Worm (Caenorhabditis elegans): ENCODE data around the gene Y110A2AL.9.

Y110A2AL.9 gene

ce11 chrII:2866541-2867124 lies at the start of gene Y110A2AL.9, which contains the start of gene Y110A2AL.3:
Y110A2AL.9 (minus strand) TSS chrII:2866641.
Y110A2AL.3 (plus strand) TSS chrII:2867074.
- TF ChIP-seq unc-120 (tag; optimal IDR thresholded peaks at IDR 0.05; ENCODE audit: poor library complexity, severe bottlenecking) (no peak), pha-4 (tag; optimal IDR thresholded peaks at IDR 0.05) (no peak), tbx-8 (GFP tag; optimal IDR thresholded peaks at IDR 0.05) (no peak), nhr-2 (tag; optimal IDR thresholded peaks at IDR 0.05) (no peak), drap-1 (GFP tag; optimal IDR thresholded peaks at IDR 0.05) (no peak), ztf-11 (tag; optimal IDR thresholded peaks at IDR 0.05) (no peak), lin-32 (GFP tag; optimal IDR thresholded peaks at IDR 0.05) (no peak), nhr-237 (tag; optimal IDR thresholded peaks at IDR 0.05) (no peak), ces-1 (GFP tag; optimal IDR thresholded peaks at IDR 0.05) (no peak)

ce11 chrII:2913505-2913904 lies 47.1 kb upstream of the Y110A2AL.9 start, which contains the start of gene ubc-15:
ubc-15 (minus strand) TSS chrII:2913605.
- no peak for TF ChIP-seq blmp-1 (tag; optimal IDR thresholded peaks at IDR 0.05)
- no peak for TF ChIP-seq elt-3 (tag; optimal IDR thresholded peaks at IDR 0.05)

- TF ChIP-seq mab-5 (tag; optimal IDR thresholded peaks at IDR 0.05): no peak
- no peak for TF ChIP-seq mls-2 (tag; optimal IDR thresholded peaks at IDR 0.05)
- no peak for TF ChIP-seq snpc-4 (tag; optimal IDR thresholded peaks at IDR 0.05)
- TF ChIP-seq unc-39 (tag; optimal IDR thresholded peaks at IDR 0.05): no peak
- TF ChIP-seq hlh-1 (tag; optimal IDR thresholded peaks at IDR 0.05): no peak
- TF ChIP-seq ces-1 (GFP tag; optimal IDR thresholded peaks at IDR 0.05): no peak
- TF ChIP-seq blmp-1 (tag; optimal IDR thresholded peaks at IDR 0.05): no peak
- no peak for TF ChIP-seq elt-3 (tag; optimal IDR thresholded peaks at IDR 0.05)
- TF ChIP-seq nhr-28 (tag; optimal IDR thresholded peaks at IDR 0.05): no peak
- TF ChIP-seq mep-1 (tag; optimal IDR thresholded peaks at IDR 0.05): no peak
- no peak for TF ChIP-seq M03D4.4 (tag; optimal IDR thresholded peaks at IDR 0.05)
- no peak for TF ChIP-seq drap-1 (GFP tag; optimal IDR thresholded peaks at IDR 0.05)
- TF ChIP-seq sem-2 (GFP tag; optimal IDR thresholded peaks at IDR 0.05): no peak
- TF ChIP-seq zip-8 (tag; optimal IDR thresholded peaks at IDR 0.05): no peak
- TF ChIP-seq nhr-76 (tag; optimal IDR thresholded peaks at IDR 0.05): no peak
- no peak for TF ChIP-seq sptf-1 (tag; optimal IDR thresholded peaks at IDR 0.05)
Measured at ce11 chrII:2903748-2904147, 37.3 kb upstream of the Y110A2AL.9 start.

- TF ChIP-seq mab-5 (tag; optimal IDR thresholded peaks at IDR 0.05): no peak
- no peak for TF ChIP-seq M03D4.4 (tag; optimal IDR thresholded peaks at IDR 0.05)
- no peak for TF ChIP-seq unc-120 (tag; optimal IDR thresholded peaks at IDR 0.05; ENCODE audit: poor library complexity, severe bottlenecking)
- no peak for TF ChIP-seq elt-1 (tag; optimal IDR thresholded peaks at IDR 0.05; ENCODE audit: borderline replicate concordance, insufficient read depth)
Measured at ce11 chrII:2901158-2901557, 34.7 kb upstream of the Y110A2AL.9 start.

ce11 chrII:2900248-2900647 lies 33.8 kb upstream of the Y110A2AL.9 start, which contains the start of gene ubc-26:
ubc-26 (minus strand) TSS chrII:2900348.
- no peak for TF ChIP-seq mls-2 (tag; optimal IDR thresholded peaks at IDR 0.05)
- TF ChIP-seq nhr-76 (tag; optimal IDR thresholded peaks at IDR 0.05): no peak
- no peak for TF ChIP-seq nhr-12 (tag; optimal IDR thresholded peaks at IDR 0.05)
- no peak for TF ChIP-seq lsy-2 (tag; optimal IDR thresholded peaks at IDR 0.05)
- no peak for TF ChIP-seq ham-2 (GFP tag; optimal IDR thresholded peaks at IDR 0.05)
- no peak for TF ChIP-seq tbx-8 (GFP tag; optimal IDR thresholded peaks at IDR 0.05)
- no peak for TF ChIP-seq flh-1 (GFP tag; optimal IDR thresholded peaks at IDR 0.05)
- TF ChIP-seq sem-2 (GFP tag; optimal IDR thresholded peaks at IDR 0.05): no peak
- TF ChIP-seq unc-120 (tag; optimal IDR thresholded peaks at IDR 0.05; ENCODE audit: poor library complexity, severe bottlenecking): no peak
- no peak for TF ChIP-seq pha-4 (tag; optimal IDR thresholded peaks at IDR 0.05)
- no peak for TF ChIP-seq elt-1 (tag; optimal IDR thresholded peaks at IDR 0.05; ENCODE audit: borderline replicate concordance, insufficient read depth)
- TF ChIP-seq sptf-1 (tag; optimal IDR thresholded peaks at IDR 0.05): no peak
- TF ChIP-seq M03D4.4 (tag; optimal IDR thresholded peaks at IDR 0.05): no peak
- no peak for TF ChIP-seq ceh-39 (tag; optimal IDR thresholded peaks at IDR 0.05)
- no peak for TF ChIP-seq ces-1 (GFP tag; optimal IDR thresholded peaks at IDR 0.05)
- TF ChIP-seq unc-62 (GFP tag; optimal IDR thresholded peaks at IDR 0.05): no peak
- no peak for TF ChIP-seq hlh-1 (tag; optimal IDR thresholded peaks at IDR 0.05)
- TF ChIP-seq mep-1 (tag; optimal IDR thresholded peaks at IDR 0.05): no peak
- TF ChIP-seq bed-3 (GFP tag; optimal IDR thresholded peaks at IDR 0.05): no peak
